Worm (Caenorhabditis elegans) whole organism, L3 larva: ENCODE measurements around the gene asp-4.

Experiments
- aly-2 ChIP-seq: fragments of 150-350 bp; optimal IDR thresholded peaks from 2 replicates; lab custom pipeline; 2014; ENCODE audit warnings: missing biosample characterization, missing genetic modification characterization
- fos-1 ChIP-seq: fragments of 150-350 bp; optimal IDR thresholded peaks from 2 replicates; lab custom pipeline; 2014; ENCODE audit warnings: missing biosample characterization, missing genetic modification characterization
- lin-39 ChIP-seq: fragments of 150-350 bp; optimal IDR thresholded peaks from 2 replicates; lab custom pipeline; 2018; ENCODE audit warnings: missing biosample characterization, missing genetic modification reagents, missing genetic modification characterization
- nhr-237 ChIP-seq: fragments of 150-350 bp; optimal IDR thresholded peaks from 2 replicates; lab custom pipeline; 2014; ENCODE audit warnings: missing biosample characterization, missing genetic modification characterization
- nhr-77 ChIP-seq: fragments of 150-350 bp; optimal IDR thresholded peaks from 2 replicates; lab custom pipeline; 2014; ENCODE audit warnings: missing biosample characterization, missing genetic modification characterization
- pha-4 ChIP-seq: fragments of 150-350 bp; optimal IDR thresholded peaks from 2 replicates; lab custom pipeline; 2014; ENCODE audit warnings: missing biosample characterization, missing genetic modification reagents, missing genetic modification characterization
- snpc-4 ChIP-seq: fragments of 150-350 bp; optimal IDR thresholded peaks from 2 replicates; lab custom pipeline; 2014; ENCODE audit warnings: missing biosample characterization, missing genetic modification characterization
- ztf-11 ChIP-seq: fragments of 150-350 bp; optimal IDR thresholded peaks from 2 replicates; lab custom pipeline; 2014; ENCODE audit warnings: missing biosample characterization, missing genetic modification characterization

ce11 chrX:13217940-13218339, 3.3 kb downstream of the asp-4 start:
- no peak for TF ChIP-seq aly-2 (tag; lab: Kevin White, UChicago)
- TF ChIP-seq nhr-77 (tag; lab: Kevin White, UChicago), result no peak
- TF ChIP-seq snpc-4 (tag; lab: Kevin White, UChicago), result no peak
- no peak for TF ChIP-seq ztf-11 (tag; lab: Kevin White, UChicago)
- TF ChIP-seq lin-39 (tag; lab: Kevin White, UChicago), result no peak
- no peak for TF ChIP-seq fos-1 (tag; lab: Kevin White, UChicago)
- no peak for TF ChIP-seq pha-4 (tag; lab: Kevin White, UChicago)
- TF ChIP-seq nhr-237 (tag; lab: Kevin White, UChicago), result no peak
